Worm (Caenorhabditis elegans) whole organism, L1 larva: ENCODE measurements around the gene asp-9.

Experiments used
- unc-62 ChIP-seq: fragments of 150-350 bp; optimal IDR thresholded peaks from 2 replicates; lab custom pipeline; 2014; ENCODE audit warnings: missing biosample characterization, missing genetic modification reagents, missing genetic modification characterization
- xbp-1 ChIP-seq: sonication (generic microtip); optimal IDR thresholded peaks from 2 replicates; lab custom pipeline; 2016; ENCODE audit warnings: missing genetic modification characterization, missing compliant biosample characterization

ce11 chrIV:6187160-6187559, 1.5 kb downstream of the asp-9 start:
- TF ChIP-seq unc-62, result no peak
- TF ChIP-seq xbp-1, result no peak
